Fruit fly (Drosophila melanogaster) whole organism, embryonic: Measurements from ENCODE around the gene CG4730.

Experiments
- Antp ChIP-seq: fragments of 200-800 bp; sonication (Bioruptor generic); optimal IDR thresholded peaks from 3 replicates; lab custom pipeline; 2016; ENCODE audit warnings: missing biosample characterization, missing genetic modification characterization
- Awh ChIP-seq: fragments of 200-800 bp; sonication (Bioruptor generic); IDR thresholded peaks from 2 replicates; pipeline ENCODE4, ENCODE4 v1.3.6; 2022; ENCODE audit warnings: missing biosample characterization, missing genetic modification characterization
- C15 ChIP-seq: fragments of 200-800 bp; sonication (Bioruptor generic); IDR thresholded peaks from 3 replicates; pipeline ENCODE4 v1.3.6; 2022; ENCODE audit warnings: missing biosample characterization, missing genetic modification characterization
- CG11247 ChIP-seq: fragments of 200-800 bp; sonication (Bioruptor generic); IDR thresholded peaks from 2 replicates; pipeline ENCODE4 v1.3.6; 2022; ENCODE audit warnings: missing biosample characterization, missing genetic modification characterization
- CG11560 ChIP-seq: fragments of 200-800 bp; sonication (Bioruptor generic); IDR thresholded peaks from 3 replicates; pipeline ENCODE4 v1.3.6; 2022; ENCODE audit warnings: missing biosample characterization, missing genetic modification characterization
- CG1233 ChIP-seq: fragments of 200-800 bp; sonication (Bioruptor generic); optimal IDR thresholded peaks from 4 replicates; lab custom pipeline; 2018; ENCODE audit warnings: missing biosample characterization, mild to moderate bottlenecking, missing genetic modification characterization
- CG14014 ChIP-seq: fragments of 200-800 bp; sonication (Bioruptor generic); IDR thresholded peaks from 2 replicates; pipeline ENCODE4 v1.3.6; 2022; ENCODE audit warnings: missing biosample characterization, missing genetic modification characterization
- CG14860 ChIP-seq: fragments of 200-800 bp; sonication (Bioruptor generic); IDR thresholded peaks from 3 replicates; pipeline ENCODE4 v1.3.6; 2022; ENCODE audit warnings: missing biosample characterization, missing genetic modification characterization; ENCODE audit not compliant: partially characterized antibody
- CG15696 ChIP-seq: fragments of 200-800 bp; sonication (Bioruptor generic); optimal IDR thresholded peaks from 2 replicates; lab custom pipeline; 2019; ENCODE audit warnings: missing biosample characterization, mild to moderate bottlenecking, missing genetic modification characterization, moderate library complexity
- CG17912 ChIP-seq: fragments of 200-800 bp; sonication (Bioruptor generic); optimal IDR thresholded peaks from 2 replicates; lab custom pipeline; 2018; ENCODE audit warnings: missing biosample characterization, mild to moderate bottlenecking, missing genetic modification characterization
- CG18599 ChIP-seq: fragments of 200-800 bp; sonication (Bioruptor generic); optimal IDR thresholded peaks from 3 replicates; lab custom pipeline; 2017; ENCODE audit warnings: missing biosample characterization, missing genetic modification characterization, mild to moderate bottlenecking, moderate library complexity, missing genetic modification reagents
- CG2202 ChIP-seq: fragments of 200-800 bp; sonication (Bioruptor generic); optimal IDR thresholded peaks from 2 replicates; lab custom pipeline; 2018; ENCODE audit warnings: missing biosample characterization, mild to moderate bottlenecking, missing genetic modification characterization
- CG32532 ChIP-seq: fragments of 200-800 bp; sonication (Bioruptor generic); IDR thresholded peaks from 2 replicates; pipeline ENCODE4 v1.3.6; 2022; ENCODE audit warnings: missing biosample characterization, missing genetic modification characterization
- CG3995 ChIP-seq: fragments of 200-800 bp; sonication (Bioruptor generic); optimal IDR thresholded peaks from 3 replicates; lab custom pipeline; 2016; ENCODE audit warnings: missing biosample characterization, missing genetic modification characterization
- CG42726 ChIP-seq: fragments of 200-800 bp; sonication (Bioruptor generic); IDR thresholded peaks from 2 replicates; pipeline ENCODE4 v1.3.6; 2022; ENCODE audit warnings: missing biosample characterization, missing genetic modification characterization; ENCODE audit not compliant: partially characterized antibody
- CG6254 ChIP-seq: fragments of 200-800 bp; sonication (Bioruptor generic); optimal IDR thresholded peaks from 3 replicates; lab custom pipeline; 2017; ENCODE audit warnings: mild to moderate bottlenecking, missing biosample characterization, missing genetic modification reagents, missing genetic modification characterization
- CG6689 ChIP-seq: fragments of 200-800 bp; sonication (Bioruptor generic); IDR thresholded peaks from 2 replicates; pipeline ENCODE4 v1.3.6; 2022; ENCODE audit warnings: missing biosample characterization, missing genetic modification characterization
- CG7271 ChIP-seq: fragments of 200-800 bp; sonication (Bioruptor generic); optimal IDR thresholded peaks from 2 replicates; lab custom pipeline; 2018; ENCODE audit warnings: missing biosample characterization, mild to moderate bottlenecking, missing genetic modification characterization, moderate library complexity
- CG8089 ChIP-seq: fragments of 200-800 bp; sonication (Bioruptor generic); optimal IDR thresholded peaks from 3 replicates; lab custom pipeline; 2016; ENCODE audit warnings: missing biosample characterization, missing genetic modification characterization
- CG8290 ChIP-seq, 3 experiments: fragments of 200-800 bp; sonication (Bioruptor generic); optimal IDR thresholded peaks; 2 replicates each; lab custom pipeline; 2016 to 2019; ENCODE audit warnings: missing biosample characterization in 3 of 3, missing genetic modification characterization in 3 of 3, mild to moderate bottlenecking in 2 of 3, moderate library complexity in 1 of 3
- CG8388 ChIP-seq: fragments of 200-800 bp; sonication (Bioruptor generic); optimal IDR thresholded peaks from 2 replicates; lab custom pipeline; 2019; ENCODE audit warnings: missing biosample characterization, mild to moderate bottlenecking, missing genetic modification characterization, moderate library complexity
- CG8944 ChIP-seq: fragments of 200-800 bp; sonication (Bioruptor generic); optimal IDR thresholded peaks from 3 replicates; lab custom pipeline; 2016; ENCODE audit warnings: missing biosample characterization, missing genetic modification characterization
- CG9437 ChIP-seq: fragments of 200-800 bp; sonication (Bioruptor generic); optimal IDR thresholded peaks from 2 replicates; lab custom pipeline; 2018; ENCODE audit warnings: missing biosample characterization, mild to moderate bottlenecking, missing genetic modification characterization
- CkIIα-i1 ChIP-seq: fragments of 200-800 bp; sonication (Bioruptor generic); IDR thresholded peaks from 2 replicates; pipeline ENCODE4 v1.3.6; 2022; ENCODE audit warnings: missing biosample characterization, missing genetic modification characterization
- Deaf1 ChIP-seq: fragments of 200-800 bp; optimal IDR thresholded peaks from 3 replicates; lab custom pipeline; 2019; ENCODE audit warnings: missing biosample characterization, mild to moderate bottlenecking, missing genetic modification characterization, moderate library complexity
- Eip74EF ChIP-seq, 2 experiments: fragments of 200-800 bp in 1 of 2; fragments of >200 bp in 1 of 2; sonication (Bioruptor generic) in 1 of 2; optimal IDR thresholded peaks; 2 replicates each; lab custom pipeline; 2017 to 2019; ENCODE audit warnings: missing biosample characterization in 2 of 2, missing genetic modification characterization in 2 of 2, mild to moderate bottlenecking in 1 of 2, moderate library complexity in 1 of 2
- Gug ChIP-seq: fragments of 200-800 bp; sonication (Bioruptor generic); IDR thresholded peaks from 4 replicates; pipeline ENCODE4 v1.3.6; 2022; ENCODE audit warnings: missing biosample characterization, missing genetic modification characterization
- Lim3 ChIP-seq: fragments of 200-800 bp; sonication (Bioruptor generic); IDR thresholded peaks from 2 replicates; pipeline ENCODE4 v1.3.6; 2022; ENCODE audit warnings: missing biosample characterization, missing genetic modification characterization
- Myb ChIP-seq: fragments of 200-800 bp; sonication (Bioruptor generic); optimal IDR thresholded peaks from 2 replicates; lab custom pipeline; 2016; ENCODE audit warnings: missing biosample characterization, missing genetic modification characterization
- Xbp1 ChIP-seq: fragments of 200-800 bp; sonication (Bioruptor generic); optimal IDR thresholded peaks from 3 replicates; lab custom pipeline; 2016; ENCODE audit warnings: missing biosample characterization, mild to moderate bottlenecking, missing genetic modification characterization
- ab ChIP-seq: fragments of 200-800 bp; sonication (Bioruptor generic); optimal IDR thresholded peaks from 2 replicates; lab custom pipeline; 2016; ENCODE audit warnings: missing biosample characterization, missing genetic modification characterization
- ato ChIP-seq: fragments of 200-800 bp; sonication (Bioruptor generic); IDR thresholded peaks from 2 replicates; pipeline ENCODE4 v1.3.6; 2022; ENCODE audit warnings: missing biosample characterization, missing genetic modification characterization; ENCODE audit not compliant: partially characterized antibody
- cad ChIP-seq: fragments of >200 bp; optimal IDR thresholded peaks from 2 replicates; lab custom pipeline; 2017; ENCODE audit warnings: missing biosample characterization, missing genetic modification characterization
- caup ChIP-seq: fragments of 200-800 bp; sonication (Bioruptor generic); optimal IDR thresholded peaks from 3 replicates; lab custom pipeline; 2017; ENCODE audit warnings: missing biosample characterization, mild to moderate bottlenecking, missing genetic modification characterization, moderate library complexity; ENCODE audit not compliant: severe bottlenecking
- corto ChIP-seq: fragments of 200-800 bp; sonication (Bioruptor generic); optimal IDR thresholded peaks from 2 replicates; lab custom pipeline; 2016; ENCODE audit warnings: missing biosample characterization, mild to moderate bottlenecking, missing genetic modification characterization, moderate library complexity
- danr ChIP-seq: fragments of 200-800 bp; sonication (Bioruptor generic); IDR thresholded peaks from 2 replicates; pipeline ENCODE4 v1.3.6; 2022; ENCODE audit warnings: missing biosample characterization, missing genetic modification characterization
- disco-r ChIP-seq: fragments of 200-800 bp; sonication (Bioruptor generic); optimal IDR thresholded peaks from 2 replicates; lab custom pipeline; 2016; ENCODE audit warnings: missing biosample characterization, missing genetic modification characterization
- eve ChIP-seq, 2 experiments: fragments of >200 bp; optimal IDR thresholded peaks; 2 replicates each; lab custom pipeline; 2017; ENCODE audit warnings: missing biosample characterization in 2 of 2, missing genetic modification characterization in 2 of 2
- grau ChIP-seq: fragments of 200-800 bp; optimal IDR thresholded peaks from 3 replicates; lab custom pipeline; 2019; ENCODE audit warnings: missing biosample characterization, mild to moderate bottlenecking, missing genetic modification characterization, moderate library complexity
- gsb-n ChIP-seq: fragments of 200-800 bp; sonication (Bioruptor generic); optimal IDR thresholded peaks from 3 replicates; lab custom pipeline; 2018; ENCODE audit warnings: missing biosample characterization, mild to moderate bottlenecking, missing genetic modification characterization
- gt ChIP-seq: fragments of 200-800 bp; sonication (Bioruptor generic); IDR thresholded peaks from 2 replicates; pipeline ENCODE4 v1.3.6; 2022; ENCODE audit warnings: missing biosample characterization, missing genetic modification characterization
- h ChIP-seq: fragments of >200 bp; optimal IDR thresholded peaks from 2 replicates; lab custom pipeline; 2017
- ken ChIP-seq: fragments of 200-800 bp; sonication (Bioruptor generic); IDR thresholded peaks from 3 replicates; pipeline ENCODE4 v1.3.6; 2022; ENCODE audit warnings: missing biosample characterization, missing genetic modification characterization
- nmo ChIP-seq: fragments of 200-800 bp; sonication (Bioruptor generic); optimal IDR thresholded peaks from 2 replicates; lab custom pipeline; 2018; ENCODE audit warnings: missing biosample characterization, mild to moderate bottlenecking, missing genetic modification characterization, moderate library complexity
- onecut ChIP-seq: fragments of 200-800 bp; sonication (Bioruptor generic); IDR thresholded peaks from 2 replicates; pipeline ENCODE4 v1.3.6; 2022; ENCODE audit warnings: missing biosample characterization, missing genetic modification characterization
- prd ChIP-seq, 3 experiments: fragments of >200 bp in 2 of 3; fragments of 200-800 bp in 1 of 3; sonication (Bioruptor generic) in 1 of 3; optimal IDR thresholded peaks in 2 of 3; IDR thresholded peaks in 1 of 3; 2 replicates in 2 of 3; 3 replicates in 1 of 3; pipeline versions ENCODE4 v1.3.6 to Lab custom; 2017 to 2022; ENCODE audit warnings: missing biosample characterization in 1 of 3, missing genetic modification characterization in 1 of 3
- pros ChIP-seq: fragments of 200-800 bp; sonication (Bioruptor generic); optimal IDR thresholded peaks from 3 replicates; lab custom pipeline; 2019; ENCODE audit warnings: missing biosample characterization, mild to moderate bottlenecking, missing genetic modification characterization, moderate library complexity
- repo ChIP-seq: fragments of 200-800 bp; sonication (Bioruptor generic); optimal IDR thresholded peaks from 2 replicates; lab custom pipeline; 2016; ENCODE audit warnings: missing biosample characterization, missing genetic modification characterization
- slp2 ChIP-seq: fragments of 200-800 bp; sonication (Bioruptor generic); optimal IDR thresholded peaks from 2 replicates; lab custom pipeline; 2016; ENCODE audit warnings: missing biosample characterization, missing genetic modification characterization
- tna ChIP-seq: fragments of 200-800 bp; sonication (Bioruptor generic); IDR thresholded peaks from 2 replicates; pipeline ENCODE4 v1.3.6; 2022; ENCODE audit warnings: missing biosample characterization, missing genetic modification characterization; ENCODE audit not compliant: partially characterized antibody

The CG4730 gene

dm6 chr3R:25640463-25640862, 38.0 kb downstream of the CG4730 start (continued):
- TF ChIP-seq ato: no peak
- TF ChIP-seq disco-r (GFP tag; lab: Kevin White, UChicago): no peak
- no peak for TF ChIP-seq repo
- TF ChIP-seq gt (GFP tag; lab: Robert Waterston, UW): 0 out of 2 replicates have a peak, but pooled peaks have one; percentile 30
- peak; percentile 52; the same call in 1 of the 2 replicates for TF ChIP-seq Awh
- TF ChIP-seq CG18599 (GFP tag; lab: Kevin White, UChicago): peak; percentile 46
- no peak for TF ChIP-seq tna
- peak; percentile 28; the same call in 1 of the 3 replicates for TF ChIP-seq CG11560 (tag; lab: Robert Waterston, UW)
- no peak for TF ChIP-seq CkIIα-i1
- TF ChIP-seq CG11247 (GFP tag; lab: Robert Waterston, UW): no peak
- TF ChIP-seq CG1233 (GFP tag; lab: Kevin White, UChicago): no peak
- peak; percentile 38 for TF ChIP-seq CG8388 (GFP tag; lab: Kevin White, UChicago)
- TF ChIP-seq Gug (GFP tag; lab: Robert Waterston, UW): peak; percentile 3; the same call in 1 of the 4 replicates
- TF ChIP-seq cad (GFP tag; lab: Kevin White, UChicago): no peak
- no peak for TF ChIP-seq Antp
- peak; percentile 32 for TF ChIP-seq CG8944 (GFP tag; lab: Kevin White, UChicago)
- TF ChIP-seq CG32532 (GFP tag; lab: Robert Waterston, UW): peak; percentile 36; the same call in 1 of the 2 replicates
- peak; percentile 29 for TF ChIP-seq CG8089 (GFP tag; lab: Kevin White, UChicago)
- TF ChIP-seq eve (GFP tag; optimal IDR thresholded peaks at IDR 0.05; lab: Kevin White, UChicago): no peak
- no peak for TF ChIP-seq CG42726 (GFP tag; lab: Robert Waterston, UW)
- TF ChIP-seq Xbp1 (GFP tag; lab: Kevin White, UChicago): peak; percentile 59
- no peak for TF ChIP-seq prd (optimal IDR thresholded peaks at IDR 0.05; lab: Kevin White, UChicago)
- TF ChIP-seq prd (GFP tag; IDR thresholded peaks at IDR 0.05; lab: Robert Waterston, UW): peak; percentile 90
- no peak for TF ChIP-seq Deaf1 (tag; lab: Kevin White, UChicago)
- TF ChIP-seq pros (GFP tag; lab: Kevin White, UChicago): no peak
- TF ChIP-seq CG7271 (tag; lab: Kevin White, UChicago): peak; percentile 56
- peak; percentile 96 for TF ChIP-seq corto (GFP tag; lab: Kevin White, UChicago)
- peak; percentile 62 for TF ChIP-seq nmo (GFP tag; lab: Kevin White, UChicago)
- TF ChIP-seq ab (GFP tag; lab: Kevin White, UChicago): no peak
- no peak for TF ChIP-seq h
- TF ChIP-seq Eip74EF (GFP tag; optimal IDR thresholded peaks at IDR 0.05; lab: Kevin White, UChicago): no peak
- peak; percentile 66 for TF ChIP-seq CG6689 (GFP tag; lab: Robert Waterston, UW)
- TF ChIP-seq C15 (GFP tag; lab: Robert Waterston, UW): no peak
- peak; percentile 36 for TF ChIP-seq CG6254
- no peak for TF ChIP-seq Myb
- TF ChIP-seq caup (GFP tag; lab: Kevin White, UChicago): peak; percentile 0
- TF ChIP-seq onecut (GFP tag; lab: Robert Waterston, UW): 0 out of 2 replicates have a peak, but pooled peaks have one; percentile 18
- TF ChIP-seq CG3995 (GFP tag; lab: Kevin White, UChicago): no peak
- TF ChIP-seq grau (tag; lab: Kevin White, UChicago): peak; percentile 57
- TF ChIP-seq Lim3 (GFP tag; lab: Robert Waterston, UW): no peak
- TF ChIP-seq CG9437 (GFP tag; lab: Kevin White, UChicago): no peak
- TF ChIP-seq CG14860 (GFP tag; lab: Robert Waterston, UW): no peak
- TF ChIP-seq danr (GFP tag; lab: Robert Waterston, UW): no peak
- TF ChIP-seq CG17912: no peak
- peak; percentile 83 for TF ChIP-seq CG15696 (tag; lab: Kevin White, UChicago)
- peak; percentile 21 for TF ChIP-seq CG2202 (tag; lab: Kevin White, UChicago)
- peak; percentile 11 for TF ChIP-seq slp2 (GFP tag; lab: Kevin White, UChicago)
- peak; percentile 13 for TF ChIP-seq gsb-n
- TF ChIP-seq CG14014 (GFP tag; lab: Robert Waterston, UW): no peak
- TF ChIP-seq CG8290 (GFP tag; optimal IDR thresholded peaks at IDR 0.05; lab: Kevin White, UChicago): no peak
- TF ChIP-seq CG8290 (tag; optimal IDR thresholded peaks at IDR 0.05; lab: Kevin White, UChicago): no peak
- TF ChIP-seq ken: peak; percentile 70; the same call in 2 of the 3 replicates
